Worm (Caenorhabditis elegans) whole organism, L4 larva: ENCODE results near the gene bcat-1.

Experiments used
- dpl-1 ChIP-seq: fragments of 150-350 bp; optimal IDR thresholded peaks from 2 replicates; lab custom pipeline; 2014; ENCODE audit warnings: missing biosample characterization, missing genetic modification reagents, missing genetic modification characterization
- lin-38 ChIP-seq: fragments of 200-800 bp; sonication (Bioruptor generic); IDR thresholded peaks from 2 replicates; pipeline ENCODE4 v1.3.6; 2022; ENCODE audit warnings: missing genetic modification reagents, missing genetic modification characterization, missing compliant biosample characterization
- unc-62 ChIP-seq, 3 experiments: fragments of 150-350 bp in 1 of 3; sonication (generic microtip); optimal IDR thresholded peaks in 2 of 3; peaks in 1 of 3; 1 replicate in 1 of 3; 2 replicates in 2 of 3; lab custom pipeline; 2014 to 2017; ENCODE audit warnings: missing biosample characterization in 3 of 3, missing genetic modification characterization in 3 of 3, missing genetic modification reagents in 3 of 3, missing genotype in 1 of 3

DNA sequence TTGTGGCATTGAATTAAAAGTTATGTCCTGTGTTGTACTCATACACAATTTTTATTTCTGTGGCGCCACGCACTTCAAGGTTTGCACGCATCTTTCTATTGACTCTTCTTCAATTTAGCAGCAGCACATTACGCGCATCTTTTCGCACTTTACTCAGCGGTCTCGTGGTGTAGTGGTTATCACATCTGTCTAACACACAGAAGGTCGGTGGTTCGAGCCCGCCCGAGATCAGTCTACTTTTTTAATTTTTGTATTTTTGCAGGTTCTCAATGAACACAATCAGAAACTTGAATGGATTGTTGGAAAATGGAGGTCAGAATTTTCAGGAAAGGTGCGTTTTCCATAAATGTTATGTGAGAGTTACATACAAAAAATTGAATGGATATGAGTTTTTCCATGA is 33.8 kb upstream of the bcat-1 start:
- TF ChIP-seq lin-38 (no peak), unc-62 (GFP tag; optimal IDR thresholded peaks at IDR 0.05 in 1 of 2; lab: Kevin White, UChicago) (peak in 1 of 2 experiments; percentile 72), unc-62 (tag; optimal IDR thresholded peaks at IDR 0.05; lab: Kevin White, UChicago) (no peak), dpl-1 (GFP tag; lab: Kevin White, UChicago) (no peak)
